Fruit fly (Drosophila melanogaster) whole organism, prepupa: ENCODE data around the gene yellow-e3.

ENCODE experiments used
- Blimp-1 ChIP-seq: fragments of 200-800 bp; sonication (Bioruptor generic); optimal IDR thresholded peaks from 3 replicates; lab custom pipeline; 2017; ENCODE audit warnings: missing biosample characterization, missing genetic modification characterization, mild to moderate bottlenecking, moderate library complexity, missing genetic modification reagents
- CG10631 ChIP-seq: fragments of 200-800 bp; sonication (Bioruptor generic); optimal IDR thresholded peaks from 2 replicates; lab custom pipeline; 2016; ENCODE audit warnings: missing biosample characterization, missing genetic modification characterization
- CG11294 ChIP-seq: fragments of 200-800 bp; sonication (Bioruptor generic); IDR thresholded peaks from 2 replicates; pipeline ENCODE4 v1.3.6; 2022; ENCODE audit warnings: missing biosample characterization, missing genetic modification characterization
- CG11762 ChIP-seq: fragments of 200-800 bp; sonication (Bioruptor generic); optimal IDR thresholded peaks from 3 replicates; lab custom pipeline; 2016; ENCODE audit warnings: missing biosample characterization, missing genetic modification characterization; ENCODE audit not compliant: insufficient read depth
- CG11902 ChIP-seq: fragments of 200-800 bp; sonication (Bioruptor generic); optimal IDR thresholded peaks from 3 replicates; lab custom pipeline; 2016; ENCODE audit warnings: missing biosample characterization, missing genetic modification characterization
- CG15336 ChIP-seq: fragments of 200-800 bp; sonication (Bioruptor generic); IDR thresholded peaks from 2 replicates; pipeline ENCODE4 v1.3.6; 2022; ENCODE audit warnings: missing biosample characterization, missing genetic modification characterization
- CG1621 ChIP-seq: fragments of 200-800 bp; sonication (Bioruptor generic); optimal IDR thresholded peaks from 3 replicates; lab custom pipeline; 2018; ENCODE audit warnings: missing biosample characterization, mild to moderate bottlenecking, missing genetic modification characterization
- CG3032 ChIP-seq: fragments of 200-800 bp; optimal IDR thresholded peaks from 2 replicates; lab custom pipeline; 2019; ENCODE audit warnings: missing biosample characterization, mild to moderate bottlenecking, missing genetic modification characterization, moderate library complexity
- CG31627 ChIP-seq: fragments of 200-800 bp; sonication (Bioruptor generic); optimal IDR thresholded peaks from 3 replicates; lab custom pipeline; 2016; ENCODE audit warnings: missing biosample characterization, missing genetic modification characterization
- CG32006 ChIP-seq: fragments of 200-800 bp; sonication (Bioruptor generic); optimal IDR thresholded peaks from 3 replicates; lab custom pipeline; 2017; ENCODE audit warnings: missing biosample characterization, mild to moderate bottlenecking, missing genetic modification characterization
- CG3919 ChIP-seq: fragments of 200-800 bp; sonication (Bioruptor generic); optimal IDR thresholded peaks from 3 replicates; lab custom pipeline; 2016; ENCODE audit warnings: missing biosample characterization, missing genetic modification characterization
- CG6163 ChIP-seq: fragments of 200-800 bp; sonication (Bioruptor generic); IDR thresholded peaks from 3 replicates; pipeline ENCODE4 v1.3.6; 2022; ENCODE audit warnings: missing biosample characterization, missing genetic modification characterization
- CG6792 ChIP-seq: fragments of 200-800 bp; sonication (Bioruptor generic); optimal IDR thresholded peaks from 3 replicates; lab custom pipeline; 2016; ENCODE audit warnings: missing biosample characterization, missing genetic modification characterization
- CG6808 ChIP-seq: fragments of 200-800 bp; sonication (Bioruptor generic); optimal IDR thresholded peaks from 3 replicates; lab custom pipeline; 2017; ENCODE audit warnings: missing biosample characterization, missing genetic modification characterization, mild to moderate bottlenecking, moderate library complexity, missing genetic modification reagents
- CG7368 ChIP-seq: fragments of 200-800 bp; sonication (Bioruptor generic); optimal IDR thresholded peaks from 3 replicates; lab custom pipeline; 2016; ENCODE audit warnings: missing biosample characterization, missing genetic modification characterization
- CG8119 ChIP-seq: fragments of 200-800 bp; sonication (Bioruptor generic); IDR thresholded peaks from 3 replicates; pipeline ENCODE4 v1.3.6; 2022; ENCODE audit warnings: missing biosample characterization, missing genetic modification characterization
- CG8319 ChIP-seq: fragments of 200-800 bp; sonication (Bioruptor generic); optimal IDR thresholded peaks from 3 replicates; lab custom pipeline; 2016; ENCODE audit warnings: missing biosample characterization, missing genetic modification characterization
- CG8632 ChIP-seq: fragments of 200-800 bp; sonication (Bioruptor generic); optimal IDR thresholded peaks from 3 replicates; lab custom pipeline; 2016; ENCODE audit warnings: missing biosample characterization, missing genetic modification characterization
- Eip75B ChIP-seq: fragments of 200-800 bp; sonication (Bioruptor generic); optimal IDR thresholded peaks from 3 replicates; lab custom pipeline; 2016; ENCODE audit warnings: missing biosample characterization, missing genetic modification characterization
- Eip78C ChIP-seq: fragments of 200-800 bp; sonication (Bioruptor generic); peaks from one replicate; lab custom pipeline; 2016; ENCODE audit warnings: missing biosample characterization, missing genetic modification characterization
- Eip93F ChIP-seq: fragments of 200-800 bp; sonication (Bioruptor generic); optimal IDR thresholded peaks from 2 replicates; lab custom pipeline; 2016; ENCODE audit warnings: missing biosample characterization, mild to moderate bottlenecking, missing genetic modification characterization
- Ets21C ChIP-seq: fragments of 200-800 bp; sonication (Bioruptor generic); optimal IDR thresholded peaks from 3 replicates; lab custom pipeline; 2016; ENCODE audit warnings: missing biosample characterization, missing genetic modification characterization
- Ets96B ChIP-seq: fragments of 200-800 bp; optimal IDR thresholded peaks from 2 replicates; lab custom pipeline; 2019; ENCODE audit warnings: missing biosample characterization, mild to moderate bottlenecking, missing genetic modification characterization, moderate library complexity
- Gug ChIP-seq: fragments of 200-800 bp; sonication (Bioruptor generic); IDR thresholded peaks from 2 replicates; pipeline ENCODE4 v1.3.6; 2022; ENCODE audit warnings: missing biosample characterization, missing genetic modification characterization
- Hr38 ChIP-seq: sonication (Bioruptor generic); optimal IDR thresholded peaks from 2 replicates; lab custom pipeline; 2016; ENCODE audit warnings: missing biosample characterization, missing genetic modification characterization
- Hr4 ChIP-seq: fragments of 200-800 bp; sonication (Bioruptor generic); optimal IDR thresholded peaks from 3 replicates; lab custom pipeline; 2016; ENCODE audit warnings: missing biosample characterization, missing genetic modification characterization
- Lpt ChIP-seq: fragments of 200-800 bp; sonication (Bioruptor generic); optimal IDR thresholded peaks from 3 replicates; lab custom pipeline; 2016; ENCODE audit warnings: missing biosample characterization, missing genetic modification characterization
- Met ChIP-seq: fragments of 200-800 bp; sonication (Bioruptor generic); optimal IDR thresholded peaks from 3 replicates; lab custom pipeline; 2016; ENCODE audit warnings: missing biosample characterization, missing genetic modification characterization
- OdsH ChIP-seq: fragments of 200-800 bp; sonication (Bioruptor generic); optimal IDR thresholded peaks from 3 replicates; lab custom pipeline; 2016; ENCODE audit warnings: missing biosample characterization, missing genetic modification characterization
- Smox ChIP-seq: fragments of 200-800 bp; sonication (Bioruptor generic); optimal IDR thresholded peaks from 3 replicates; lab custom pipeline; 2016; ENCODE audit warnings: missing biosample characterization, missing genetic modification characterization
- Sox102F ChIP-seq: fragments of 200-800 bp; sonication (Bioruptor generic); optimal IDR thresholded peaks from 2 replicates; lab custom pipeline; 2016; ENCODE audit warnings: missing biosample characterization, mild to moderate bottlenecking, missing genetic modification characterization
- Sox15 ChIP-seq: fragments of 200-800 bp; sonication (Bioruptor generic); optimal IDR thresholded peaks from 3 replicates; lab custom pipeline; 2016; ENCODE audit warnings: missing biosample characterization, missing genetic modification characterization
- achi ChIP-seq: fragments of 200-800 bp; sonication (Bioruptor generic); optimal IDR thresholded peaks from 3 replicates; lab custom pipeline; 2016; ENCODE audit warnings: missing biosample characterization, missing genetic modification characterization
- acj6 ChIP-seq: fragments of 200-800 bp; sonication (Bioruptor generic); optimal IDR thresholded peaks from 3 replicates; lab custom pipeline; 2016; ENCODE audit warnings: missing biosample characterization, missing genetic modification characterization
- cyc ChIP-seq: fragments of 200-800 bp; sonication (Bioruptor generic); optimal IDR thresholded peaks from 3 replicates; lab custom pipeline; 2016; ENCODE audit warnings: missing biosample characterization, missing genetic modification characterization
- dsx ChIP-seq: fragments of 200-800 bp; optimal IDR thresholded peaks from 3 replicates; lab custom pipeline; 2019; ENCODE audit warnings: missing biosample characterization, mild to moderate bottlenecking, missing genetic modification characterization, moderate library complexity; ENCODE audit not compliant: poor library complexity, severe bottlenecking
- eg ChIP-seq: fragments of 200-800 bp; sonication (Bioruptor generic); IDR thresholded peaks from 3 replicates; pipeline ENCODE4 v1.3.6; 2022; ENCODE audit warnings: missing biosample characterization, missing genetic modification characterization
- fd85E ChIP-seq: fragments of 200-800 bp; sonication (Bioruptor generic); optimal IDR thresholded peaks from 3 replicates; lab custom pipeline; 2016; ENCODE audit warnings: missing biosample characterization, missing genetic modification characterization
- fkh ChIP-seq: fragments of 200-800 bp; sonication (Bioruptor generic); optimal IDR thresholded peaks from 3 replicates; lab custom pipeline; 2017; ENCODE audit warnings: missing biosample characterization, mild to moderate bottlenecking, missing genetic modification characterization, moderate library complexity
- lz ChIP-seq: fragments of 200-800 bp; sonication (Bioruptor generic); optimal IDR thresholded peaks from 3 replicates; lab custom pipeline; 2016; ENCODE audit warnings: missing biosample characterization, missing genetic modification characterization
- pdm3 ChIP-seq: fragments of 200-800 bp; sonication (Bioruptor generic); optimal IDR thresholded peaks from 3 replicates; lab custom pipeline; 2016; ENCODE audit warnings: missing biosample characterization, missing genetic modification characterization
- salr ChIP-seq, 2 experiments: fragments of 200-800 bp; sonication (Bioruptor generic); optimal IDR thresholded peaks; 3 replicates each; lab custom pipeline; 2016 to 2018; ENCODE audit warnings: missing biosample characterization in 2 of 2, missing genetic modification characterization in 2 of 2, mild to moderate bottlenecking in 1 of 2
- ss ChIP-seq, 2 experiments: fragments of 200-800 bp; sonication (Bioruptor generic); optimal IDR thresholded peaks; 2 replicates in 1 of 2; 3 replicates in 1 of 2; lab custom pipeline; 2017 to 2018; ENCODE audit warnings: mild to moderate bottlenecking in 2 of 2, missing biosample characterization in 2 of 2, missing genetic modification characterization in 2 of 2, moderate library complexity in 1 of 2
- svp ChIP-seq: fragments of 200-800 bp; sonication (Bioruptor generic); peaks from one replicate; lab custom pipeline; 2016; ENCODE audit warnings: missing biosample characterization, missing genetic modification characterization
- topi ChIP-seq: fragments of 200-800 bp; sonication (Bioruptor generic); optimal IDR thresholded peaks from 3 replicates; lab custom pipeline; 2016; ENCODE audit warnings: missing biosample characterization, missing genetic modification characterization

yellow-e3 gene

dm6 chr3R:13452851-13453255 lies 48.2 kb upstream of the yellow-e3 start (continued):
- peak; percentile 83 for TF ChIP-seq Met (GFP tag; lab: Kevin White, UChicago)
- TF ChIP-seq Eip93F, result no peak
- TF ChIP-seq pdm3 (GFP tag; lab: Kevin White, UChicago), result peak; percentile 83
- peak; percentile 89 for TF ChIP-seq CG3032
- TF ChIP-seq Gug (GFP tag; lab: Robert Waterston, UW), result peak; percentile 41
- TF ChIP-seq CG8632 (GFP tag; lab: Kevin White, UChicago), result peak; percentile 77
- peak; percentile 82 for TF ChIP-seq Eip75B (GFP tag; lab: Kevin White, UChicago)
- TF ChIP-seq Lpt (GFP tag; lab: Kevin White, UChicago), result peak; percentile 77
- TF ChIP-seq CG3919, result peak; percentile 85
- TF ChIP-seq cyc (GFP tag; lab: Kevin White, UChicago), result peak; percentile 76
- peak; percentile 78 for TF ChIP-seq CG6792 (GFP tag; lab: Kevin White, UChicago)
- TF ChIP-seq Sox15, result peak; percentile 69
- peak; percentile 75 for TF ChIP-seq Sox102F (GFP tag; lab: Kevin White, UChicago)
- peak; percentile 85 for TF ChIP-seq acj6 (GFP tag; lab: Kevin White, UChicago)
- peak; percentile 31 for TF ChIP-seq fd85E
- peak; percentile 77 for TF ChIP-seq CG11762
- peak; percentile 80 for TF ChIP-seq lz (GFP tag; lab: Kevin White, UChicago)
- TF ChIP-seq CG10631 (GFP tag; lab: Kevin White, UChicago), result peak; percentile 85
- peak; percentile 72 for TF ChIP-seq Smox (GFP tag; lab: Kevin White, UChicago)
- TF ChIP-seq salr (GFP tag; optimal IDR thresholded peaks at IDR 0.05; lab: Kevin White, UChicago), result peak; percentile 43 to 90
- TF ChIP-seq eg (GFP tag; lab: Robert Waterston, UW), result peak; percentile 67

- TF ChIP-seq CG8319 (GFP tag; lab: Kevin White, UChicago), result no peak
- no peak for TF ChIP-seq Eip93F
- TF ChIP-seq OdsH, result no peak
- TF ChIP-seq Hr4, result no peak
- no peak for TF ChIP-seq svp
- TF ChIP-seq CG6808, result no peak
- no peak for TF ChIP-seq achi
- TF ChIP-seq fd85E, result no peak
- no peak for TF ChIP-seq Eip75B (GFP tag; lab: Kevin White, UChicago)
- TF ChIP-seq CG11902 (GFP tag; lab: Kevin White, UChicago), result no peak
Observed at dm6 chr3R:13452261-13452660, 47.6 kb upstream of the yellow-e3 start.

- TF ChIP-seq CG7368, result no peak
- no peak for TF ChIP-seq topi (GFP tag; lab: Kevin White, UChicago)
- TF ChIP-seq CG8319 (GFP tag; lab: Kevin White, UChicago), result no peak
- TF ChIP-seq pdm3 (GFP tag; lab: Kevin White, UChicago), result no peak
- no peak for TF ChIP-seq dsx (GFP tag; lab: Kevin White, UChicago)
- TF ChIP-seq Ets96B, result no peak
- no peak for TF ChIP-seq CG8632 (GFP tag; lab: Kevin White, UChicago)
- no peak for TF ChIP-seq CG10631 (GFP tag; lab: Kevin White, UChicago)
- no peak for TF ChIP-seq OdsH
- TF ChIP-seq CG1621 (tag; lab: Kevin White, UChicago), result peak; percentile 23
- TF ChIP-seq ss (GFP tag; optimal IDR thresholded peaks at IDR 0.05; lab: Kevin White, UChicago), result peak in 1 of 2 experiments; percentile 4
- no peak for TF ChIP-seq Blimp-1 (GFP tag; lab: Kevin White, UChicago)
- no peak for TF ChIP-seq CG32006 (GFP tag; lab: Kevin White, UChicago)
- TF ChIP-seq CG3032, result no peak
- no peak for TF ChIP-seq cyc (GFP tag; lab: Kevin White, UChicago)
- no peak for TF ChIP-seq CG11762
- no peak for TF ChIP-seq Hr38 (GFP tag; lab: Kevin White, UChicago)
- TF ChIP-seq CG31627 (GFP tag; lab: Kevin White, UChicago), result no peak
- no peak for TF ChIP-seq fd85E
- TF ChIP-seq acj6 (GFP tag; lab: Kevin White, UChicago), result no peak
- TF ChIP-seq CG8119 (GFP tag; lab: Robert Waterston, UW), result no peak
- no peak for TF ChIP-seq Ets21C (GFP tag; lab: Kevin White, UChicago)
- no peak for TF ChIP-seq CG15336 (GFP tag; lab: Robert Waterston, UW)
- TF ChIP-seq Eip78C (GFP tag; lab: Kevin White, UChicago), result peak; percentile 26
- TF ChIP-seq lz (GFP tag; lab: Kevin White, UChicago), result no peak
- TF ChIP-seq CG11294 (GFP tag; lab: Robert Waterston, UW), result no peak
- no peak for TF ChIP-seq Lpt (GFP tag; lab: Kevin White, UChicago)
- no peak for TF ChIP-seq Gug (GFP tag; lab: Robert Waterston, UW)
- no peak for TF ChIP-seq fkh (GFP tag; lab: Kevin White, UChicago)
- peak; percentile 52; the same call in 1 of the 3 replicates for TF ChIP-seq eg (GFP tag; lab: Robert Waterston, UW)
- peak; percentile 61; the same call in 2 of the 3 replicates for TF ChIP-seq CG6163 (GFP tag; lab: Robert Waterston, UW)
Observed at dm6 chr3R:13450338-13450737, 45.7 kb upstream of the yellow-e3 start, which contains the start of gene side-IV. TSS of gene side-IV (plus strand) at chr3R:13450590.
